Fruit fly (Drosophila melanogaster) S2 (cell line): Measurements from ENCODE around the gene Sfp24C1.

Experiments used
- CG8478 ChIP-seq: fragments of >200 bp; optimal IDR thresholded peaks from 2 replicates; lab custom pipeline; 2018
- CTCF ChIP-seq, 2 experiments: fragments of >200 bp; optimal IDR thresholded peaks; 2 replicates each; lab custom pipeline; 2018

DNA sequence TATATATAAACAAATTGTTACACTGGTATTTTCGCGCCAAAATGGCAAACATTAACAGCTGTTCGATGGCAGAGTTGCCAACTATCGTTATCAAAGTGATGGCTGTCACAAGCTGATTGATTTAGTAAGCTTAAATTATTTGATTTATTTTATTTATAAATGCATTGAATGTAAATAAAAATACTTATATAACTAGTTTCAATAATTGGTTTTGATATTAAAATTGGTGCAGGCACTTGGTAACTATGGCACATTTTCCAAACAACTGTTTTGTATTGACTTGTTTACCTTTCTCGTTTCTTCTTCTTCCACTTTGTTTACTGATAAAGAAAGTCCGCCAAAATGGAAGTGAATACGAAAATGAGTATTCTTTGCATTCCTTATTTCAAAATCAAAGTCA lies 11.2 kb downstream of the Sfp24C1 start, which contains the start of gene cutlet:
- TF ChIP-seq CTCF (optimal IDR thresholded peaks at IDR 0.05; lab: Kevin White, UChicago) = no peak
- TF ChIP-seq CG8478 (lab: Kevin White, UChicago) = no peak
